Fruit fly (Drosophila melanogaster): ENCODE results near the gene Nemp.

- TF ChIP-seq CG9215 (GFP tag; IDR thresholded peaks at IDR 0.05) (no peak), CG2116 (GFP tag; optimal IDR thresholded peaks at IDR 0.05) (no peak), Hr3 (GFP tag; optimal IDR thresholded peaks at IDR 0.05) (no peak), pros (GFP tag; optimal IDR thresholded peaks at IDR 0.05) (no peak)
Measured at dm6 chrX:16677163-16677562, 22.3 kb upstream of the Nemp start.

Data from whole organism, embryonic.